Worm (Caenorhabditis elegans): Measurements from ENCODE around the gene irg-6.

ce11 chrIV:12921027-12921426 is 6.3 kb upstream of the irg-6 start, which contains the start of gene C32H11.4:
- TF ChIP-seq lag-1 (GFP tag; IDR thresholded peaks at IDR 0.05): no peak
- TF ChIP-seq lin-40 (tag; optimal IDR thresholded peaks at IDR 0.05): no peak
- TF ChIP-seq nhr-179 (tag; optimal IDR thresholded peaks at IDR 0.05): no peak
- no peak for TF ChIP-seq rpc-1 (optimal IDR thresholded peaks at IDR 0.05)
- no peak for TF ChIP-seq rpc-1 (tag; optimal IDR thresholded peaks at IDR 0.05)
- TF ChIP-seq F52B5.7 (tag; optimal IDR thresholded peaks at IDR 0.05): no peak
- TF ChIP-seq unc-62 (GFP tag; optimal IDR thresholded peaks at IDR 0.05): no peak

All from whole organism, young adult.